Worm (Caenorhabditis elegans) whole organism, L4 larva: ENCODE results near the gene srx-59.

Experiments
- Y5F2A.4 ChIP-seq: fragments of 200-800 bp; sonication (Bioruptor generic); optimal IDR thresholded peaks from 2 replicates; lab custom pipeline; 2018; ENCODE audit warnings: mild to moderate bottlenecking, missing genetic modification characterization, missing compliant biosample characterization
- aly-2 ChIP-seq: sonication (generic microtip); optimal IDR thresholded peaks from 2 replicates; lab custom pipeline; 2018; ENCODE audit warnings: missing biosample characterization, missing genetic modification characterization
- ceh-32 ChIP-seq: sonication (generic microtip); optimal IDR thresholded peaks from 2 replicates; lab custom pipeline; 2016; ENCODE audit warnings: mild to moderate bottlenecking, missing genetic modification characterization, missing compliant biosample characterization; ENCODE audit not compliant: poor library complexity
- ceh-82 ChIP-seq: sonication (generic microtip); optimal IDR thresholded peaks from 2 replicates; lab custom pipeline; 2017; ENCODE audit warnings: missing biosample characterization, missing genetic modification characterization
- daf-8 ChIP-seq: fragments of 200-800 bp; sonication (Bioruptor generic); IDR thresholded peaks from 2 replicates; pipeline ENCODE4 v1.3.6; 2022; ENCODE audit warnings: missing genetic modification characterization, missing compliant biosample characterization
- nhr-111 ChIP-seq: fragments of 200-800 bp; sonication (Bioruptor generic); optimal IDR thresholded peaks from 2 replicates; lab custom pipeline; 2018; ENCODE audit warnings: mild to moderate bottlenecking, missing genetic modification characterization, missing compliant biosample characterization

- TF ChIP-seq aly-2 (tag; lab: Kevin White, UChicago) (no peak), Y5F2A.4 (GFP tag; lab: Kevin White, UChicago) (no peak), ceh-32 (no peak), daf-8 (no peak), nhr-111 (GFP tag; lab: Kevin White, UChicago) (no peak), ceh-82 (tag; lab: Kevin White, UChicago) (no peak)
Measured at ce11 chrV:7015872-7016271, 44.2 kb downstream of the srx-59 start, which contains the start of gene C33G8.13.
